Worm (Caenorhabditis elegans): ENCODE data around the gene str-87.
A peak's percentile ranks its signal among the peaks of the same experiment; 100 is the strongest.

Gene str-87

ce11 chrV:8947499-8947898, 40.5 kb downstream of the str-87 start, which contains the start of gene gck-1:
gck-1 (plus strand) TSS chrV:8947799.
- TF ChIP-seq snpc-4 (tag; optimal IDR thresholded peaks at IDR 0.05) (no peak), pha-4 (tag; optimal IDR thresholded peaks at IDR 0.05) (no peak), ces-1 (GFP tag; optimal IDR thresholded peaks at IDR 0.05) (no peak), M03D4.4 (tag; optimal IDR thresholded peaks at IDR 0.05) (no peak), unc-120 (tag; optimal IDR thresholded peaks at IDR 0.05; ENCODE audit: poor library complexity, severe bottlenecking) (no peak), lsy-2 (tag; optimal IDR thresholded peaks at IDR 0.05) (no peak), nhr-237 (tag; optimal IDR thresholded peaks at IDR 0.05) (no peak), ztf-11 (tag; optimal IDR thresholded peaks at IDR 0.05) (no peak), mls-2 (tag; optimal IDR thresholded peaks at IDR 0.05) (no peak), elt-1 (tag; optimal IDR thresholded peaks at IDR 0.05; ENCODE audit: borderline replicate concordance, insufficient read depth) (no peak), lin-32 (GFP tag; optimal IDR thresholded peaks at IDR 0.05) (no peak), sem-2 (GFP tag; optimal IDR thresholded peaks at IDR 0.05) (no peak), ceh-39 (tag; optimal IDR thresholded peaks at IDR 0.05) (no peak), mab-5 (tag; optimal IDR thresholded peaks at IDR 0.05) (no peak), ham-2 (GFP tag; optimal IDR thresholded peaks at IDR 0.05) (no peak)

ce11 chrV:8946142-8946541, 41.9 kb downstream of the str-87 start:
- TF ChIP-seq pha-4 (tag; optimal IDR thresholded peaks at IDR 0.05), result no peak
- peak; percentile 6 for TF ChIP-seq zip-8 (tag; optimal IDR thresholded peaks at IDR 0.05)

- TF ChIP-seq unc-62 (GFP tag; optimal IDR thresholded peaks at IDR 0.05), result no peak
- TF ChIP-seq nhr-76 (tag; optimal IDR thresholded peaks at IDR 0.05), result no peak
- no peak for TF ChIP-seq tbx-8 (GFP tag; optimal IDR thresholded peaks at IDR 0.05)
- TF ChIP-seq lin-32 (GFP tag; optimal IDR thresholded peaks at IDR 0.05), result no peak
- no peak for TF ChIP-seq mep-1 (tag; optimal IDR thresholded peaks at IDR 0.05)
- no peak for TF ChIP-seq unc-39 (tag; optimal IDR thresholded peaks at IDR 0.05)
- TF ChIP-seq unc-120 (tag; optimal IDR thresholded peaks at IDR 0.05; ENCODE audit: poor library complexity, severe bottlenecking), result no peak
- TF ChIP-seq blmp-1 (tag; optimal IDR thresholded peaks at IDR 0.05), result no peak
- TF ChIP-seq mls-2 (tag; optimal IDR thresholded peaks at IDR 0.05), result no peak
- no peak for TF ChIP-seq M03D4.4 (tag; optimal IDR thresholded peaks at IDR 0.05)
- TF ChIP-seq lsy-2 (tag; optimal IDR thresholded peaks at IDR 0.05), result no peak
- TF ChIP-seq ces-1 (GFP tag; optimal IDR thresholded peaks at IDR 0.05), result no peak
- TF ChIP-seq cnd-1 (tag; optimal IDR thresholded peaks at IDR 0.05), result no peak
- TF ChIP-seq drap-1 (GFP tag; optimal IDR thresholded peaks at IDR 0.05), result no peak
These were observed 43.5 kb downstream of the str-87 start for ce11 chrV:8944481-8944880.

ce11 chrV:8943963-8944362, 44.0 kb downstream of the str-87 start, which contains the start of gene T19A5.3:
T19A5.3 (minus strand) TSS chrV:8944063.
- TF ChIP-seq lin-32 (GFP tag; optimal IDR thresholded peaks at IDR 0.05) (no peak), nhr-237 (tag; optimal IDR thresholded peaks at IDR 0.05) (no peak), drap-1 (GFP tag; optimal IDR thresholded peaks at IDR 0.05) (no peak), zip-8 (tag; optimal IDR thresholded peaks at IDR 0.05) (no peak), bed-3 (GFP tag; optimal IDR thresholded peaks at IDR 0.05) (no peak), tbx-8 (GFP tag; optimal IDR thresholded peaks at IDR 0.05) (no peak), nhr-12 (tag; optimal IDR thresholded peaks at IDR 0.05) (no peak), mab-5 (tag; optimal IDR thresholded peaks at IDR 0.05) (no peak), unc-39 (tag; optimal IDR thresholded peaks at IDR 0.05) (no peak), ceh-83 (GFP tag; optimal IDR thresholded peaks at IDR 0.05) (no peak), flh-1 (GFP tag; optimal IDR thresholded peaks at IDR 0.05) (no peak), ces-1 (GFP tag; optimal IDR thresholded peaks at IDR 0.05) (no peak), mep-1 (tag; optimal IDR thresholded peaks at IDR 0.05) (no peak), ceh-43 (GFP tag; optimal IDR thresholded peaks at IDR 0.05) (no peak), nhr-76 (tag; optimal IDR thresholded peaks at IDR 0.05) (no peak), ham-2 (GFP tag; optimal IDR thresholded peaks at IDR 0.05) (no peak), ceh-39 (tag; optimal IDR thresholded peaks at IDR 0.05) (no peak), hlh-1 (tag; optimal IDR thresholded peaks at IDR 0.05) (no peak), unc-120 (tag; optimal IDR thresholded peaks at IDR 0.05; ENCODE audit: poor library complexity, severe bottlenecking) (no peak)

ce11 chrV:8942437-8942978, 45.5 kb downstream of the str-87 start:
- TF ChIP-seq ceh-39 (tag; optimal IDR thresholded peaks at IDR 0.05) (no peak), nhr-76 (tag; optimal IDR thresholded peaks at IDR 0.05) (no peak), blmp-1 (tag; optimal IDR thresholded peaks at IDR 0.05) (peak; percentile 75), hlh-1 (tag; optimal IDR thresholded peaks at IDR 0.05) (no peak), ham-2 (GFP tag; optimal IDR thresholded peaks at IDR 0.05) (peak; percentile 11), nhr-12 (tag; optimal IDR thresholded peaks at IDR 0.05) (no peak), drap-1 (GFP tag; optimal IDR thresholded peaks at IDR 0.05) (no peak), elt-3 (tag; optimal IDR thresholded peaks at IDR 0.05) (no peak), nhr-2 (tag; optimal IDR thresholded peaks at IDR 0.05) (no peak), elt-1 (tag; optimal IDR thresholded peaks at IDR 0.05; ENCODE audit: borderline replicate concordance, insufficient read depth) (no peak), mls-2 (tag; optimal IDR thresholded peaks at IDR 0.05) (no peak), lin-32 (GFP tag; optimal IDR thresholded peaks at IDR 0.05) (no peak), M03D4.4 (tag; optimal IDR thresholded peaks at IDR 0.05) (no peak), flh-1 (GFP tag; optimal IDR thresholded peaks at IDR 0.05) (no peak), mab-5 (tag; optimal IDR thresholded peaks at IDR 0.05) (no peak), lin-13 (tag; optimal IDR thresholded peaks at IDR 0.05) (no peak), nhr-28 (tag; optimal IDR thresholded peaks at IDR 0.05) (no peak), zip-8 (tag; optimal IDR thresholded peaks at IDR 0.05) (peak; percentile 55)
